Fruit fly (Drosophila melanogaster): ENCODE measurements around the gene Rbp9.
A peak's percentile ranks its signal among the peaks of the same experiment; 100 is the strongest.

Rbp9 gene

DNA sequence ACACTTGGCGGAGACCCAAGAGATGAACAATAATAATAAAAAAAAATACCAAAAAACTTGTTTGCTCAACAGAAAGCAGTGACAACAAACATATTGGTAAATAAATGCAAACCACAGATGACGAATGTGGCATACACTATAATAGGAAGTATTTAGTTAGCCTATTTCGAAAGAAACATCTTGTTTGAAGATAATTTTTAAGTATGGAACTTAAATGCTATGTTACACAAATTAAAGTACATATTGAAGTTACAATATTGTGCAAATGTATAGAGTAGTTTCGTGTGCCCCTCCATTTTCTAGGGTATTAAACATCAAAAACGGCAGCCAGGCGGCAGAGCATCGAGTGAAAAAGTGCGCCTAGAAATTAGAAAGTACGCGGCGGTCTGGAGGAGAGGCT, 48.8 kb downstream of the Rbp9 start (continued):
- TF ChIP-seq CG18476 (GFP tag; optimal IDR thresholded peaks at IDR 0.05): peak; percentile 4
- peak; percentile 86 for TF ChIP-seq Sox102F (GFP tag; optimal IDR thresholded peaks at IDR 0.05)
- no peak for TF ChIP-seq zfh2 (GFP tag; optimal IDR thresholded peaks at IDR 0.05)
- TF ChIP-seq sd (tag; optimal IDR thresholded peaks at IDR 0.05): peak; percentile 20
- peak; percentile 1 for TF ChIP-seq bcd (GFP tag; optimal IDR thresholded peaks at IDR 0.05)
- peak; percentile 51 for TF ChIP-seq odd (GFP tag; optimal IDR thresholded peaks at IDR 0.05)
- TF ChIP-seq CG13123 (GFP tag; optimal IDR thresholded peaks at IDR 0.05): no peak
- no peak for TF ChIP-seq CG13894 (tag; optimal IDR thresholded peaks at IDR 0.05)
- TF ChIP-seq NfI (GFP tag; optimal IDR thresholded peaks at IDR 0.05): peak; percentile 26
- TF ChIP-seq Drgx (GFP tag; IDR thresholded peaks at IDR 0.05): peak; percentile 76
- peak; percentile 54 for TF ChIP-seq CoRest (tag; optimal IDR thresholded peaks at IDR 0.05)
- no peak for TF ChIP-seq B-H2 (GFP tag; optimal IDR thresholded peaks at IDR 0.05)
- peak; percentile 38; the same call in 1 of the 2 replicates for TF ChIP-seq CG6689 (GFP tag; IDR thresholded peaks at IDR 0.05)
- TF ChIP-seq Elba2 (GFP tag; optimal IDR thresholded peaks at IDR 0.05): no peak
- TF ChIP-seq bsh (GFP tag; optimal IDR thresholded peaks at IDR 0.05): peak in 1 of 2 experiments; percentile 61
- peak; percentile 64 for TF ChIP-seq CG13424 (tag; optimal IDR thresholded peaks at IDR 0.05)
- no peak for TF ChIP-seq klu (GFP tag; IDR thresholded peaks at IDR 0.05)
- peak; percentile 43 for TF ChIP-seq CG6254 (GFP tag; optimal IDR thresholded peaks at IDR 0.05)
- peak; percentile 58; the same call in 1 of the 3 replicates for TF ChIP-seq otp (GFP tag; IDR thresholded peaks at IDR 0.05)
- peak in 1 of 2 experiments; percentile 41 for TF ChIP-seq dpn (GFP tag; optimal IDR thresholded peaks at IDR 0.05)
- no peak for TF ChIP-seq CG16779 (GFP tag; IDR thresholded peaks at IDR 0.05)
- TF ChIP-seq H15 (GFP tag; IDR thresholded peaks at IDR 0.05): 0 out of 3 replicates have a peak, but pooled peaks have one; percentile 21
- TF ChIP-seq tio (GFP tag; optimal IDR thresholded peaks at IDR 0.05): no peak
- TF ChIP-seq Gsc (GFP tag; IDR thresholded peaks at IDR 0.05): no peak
- peak; percentile 30 for TF ChIP-seq btn (GFP tag; optimal IDR thresholded peaks at IDR 0.05)
- TF ChIP-seq pho (GFP tag; optimal IDR thresholded peaks at IDR 0.05): no peak
- peak; percentile 65 for TF ChIP-seq CG2712 (tag; optimal IDR thresholded peaks at IDR 0.05)
- no peak for TF ChIP-seq CG6272 (GFP tag; IDR thresholded peaks at IDR 0.05)
- TF ChIP-seq CG12071 (GFP tag; optimal IDR thresholded peaks at IDR 0.05): peak; percentile 68
- no peak for TF ChIP-seq shn (GFP tag; optimal IDR thresholded peaks at IDR 0.05)
- peak; percentile 19; the same call in 1 of the 2 replicates for TF ChIP-seq CG10321 (GFP tag; IDR thresholded peaks at IDR 0.05)
- peak; percentile 61 for TF ChIP-seq sqz (GFP tag; optimal IDR thresholded peaks at IDR 0.05)
- TF ChIP-seq hb (GFP tag; IDR thresholded peaks at IDR 0.05; ENCODE audit: partially characterized antibody): no peak
- TF ChIP-seq CG17612 (GFP tag; IDR thresholded peaks at IDR 0.05): no peak
- TF ChIP-seq Atf-2 (GFP tag; optimal IDR thresholded peaks at IDR 0.05): no peak
- TF ChIP-seq Dek (tag; optimal IDR thresholded peaks at IDR 0.05): peak; percentile 28
- TF ChIP-seq Ada2b (GFP tag; IDR thresholded peaks at IDR 0.05): peak; percentile 47; the same call in 1 of the 2 replicates
- TF ChIP-seq phol (tag; optimal IDR thresholded peaks at IDR 0.05): peak; percentile 66
- peak; percentile 30 for TF ChIP-seq CG12769 (tag; optimal IDR thresholded peaks at IDR 0.05)
- peak; percentile 25 for TF ChIP-seq CG12942 (GFP tag; optimal IDR thresholded peaks at IDR 0.05)
- TF ChIP-seq nau (GFP tag; optimal IDR thresholded peaks at IDR 0.05): peak; percentile 54
- peak; percentile 6 for TF ChIP-seq Meics (GFP tag; optimal IDR thresholded peaks at IDR 0.05)
- TF ChIP-seq CG8924 (tag; optimal IDR thresholded peaks at IDR 0.05): peak; percentile 65
- peak; percentile 82 for TF ChIP-seq Ets65A (GFP tag)
- TF ChIP-seq CG4707 (GFP tag; optimal IDR thresholded peaks at IDR 0.05): peak; percentile 70
- peak; percentile 62 for TF ChIP-seq CG5953 (GFP tag; IDR thresholded peaks at IDR 0.05)
- no peak for TF ChIP-seq Atf6 (GFP tag; IDR thresholded peaks at IDR 0.05)
- peak; percentile 52 for TF ChIP-seq nerfin-1 (tag; optimal IDR thresholded peaks at IDR 0.05)
- peak; percentile 56 for TF ChIP-seq run (tag; optimal IDR thresholded peaks at IDR 0.05)
- TF ChIP-seq ind (GFP tag; optimal IDR thresholded peaks at IDR 0.05): peak; percentile 41
- TF ChIP-seq tup (GFP tag; optimal IDR thresholded peaks at IDR 0.05): no peak

All from whole organism, embryonic.